Fruit fly (Drosophila melanogaster) whole organism, wandering third instar larva: ENCODE measurements around the gene CG43182.

ENCODE experiments used
- Abd-B ChIP-seq: fragments of >200 bp; optimal IDR thresholded peaks from 2 replicates; lab custom pipeline; 2017; ENCODE audit warnings: missing biosample characterization, missing genetic modification characterization
- CG32264 ChIP-seq: fragments of 200-800 bp; sonication (Bioruptor generic); optimal IDR thresholded peaks from 2 replicates; lab custom pipeline; 2016; ENCODE audit warnings: missing biosample characterization, missing genetic modification characterization
- CG9705 ChIP-seq: fragments of 200-800 bp; sonication (Bioruptor generic); optimal IDR thresholded peaks from 2 replicates; lab custom pipeline; 2018; ENCODE audit warnings: missing biosample characterization, mild to moderate bottlenecking, missing genetic modification characterization
- CrebA ChIP-seq: fragments of 200-800 bp; sonication (Bioruptor generic); optimal IDR thresholded peaks from 2 replicates; lab custom pipeline; 2016; ENCODE audit warnings: missing biosample characterization, mild to moderate bottlenecking, missing genetic modification characterization, borderline replicate concordance
- Dfd ChIP-seq: fragments of >200 bp; optimal IDR thresholded peaks from 2 replicates; lab custom pipeline; 2017; ENCODE audit warnings: missing biosample characterization, missing genetic modification characterization
- Dif ChIP-seq: fragments of 200-275, 200-300 bp; sonication (Bioruptor generic); optimal IDR thresholded peaks from 2 replicates; lab custom pipeline; 2018; ENCODE audit warnings: missing biosample characterization, missing genetic modification characterization; ENCODE audit not compliant: partially characterized antibody
- GATAd ChIP-seq: sonication (Bioruptor generic); optimal IDR thresholded peaks from 2 replicates; lab custom pipeline; 2016; ENCODE audit warnings: missing biosample characterization, missing genetic modification characterization
- HLH106 ChIP-seq: fragments of 200-800 bp; optimal IDR thresholded peaks from 3 replicates; lab custom pipeline; 2019; ENCODE audit warnings: missing biosample characterization, mild to moderate bottlenecking, missing genetic modification characterization, moderate library complexity
- Hr78 ChIP-seq: fragments of >200 bp; optimal IDR thresholded peaks from 2 replicates; lab custom pipeline; 2017; ENCODE audit warnings: missing biosample characterization, missing genetic modification characterization
- Jra ChIP-seq: sonication (Bioruptor generic); optimal IDR thresholded peaks from 2 replicates; lab custom pipeline; 2016; ENCODE audit warnings: missing biosample characterization, missing genetic modification characterization
- Mio ChIP-seq: sonication (Bioruptor generic); optimal IDR thresholded peaks from 2 replicates; lab custom pipeline; 2016; ENCODE audit warnings: missing biosample characterization, missing genetic modification characterization
- Myc ChIP-seq: fragments of >200 bp; optimal IDR thresholded peaks from 2 replicates; lab custom pipeline; 2017
- OdsH ChIP-seq: fragments of 200-800 bp; sonication (Bioruptor generic); optimal IDR thresholded peaks from 2 replicates; lab custom pipeline; 2016; ENCODE audit warnings: missing biosample characterization, mild to moderate bottlenecking, missing genetic modification characterization
- Rel ChIP-seq, 2 experiments: fragments of 200-800 bp; sonication (Bioruptor generic) in 1 of 2; optimal IDR thresholded peaks; 2 replicates in 1 of 2; 3 replicates in 1 of 2; lab custom pipeline; 2016 to 2019; ENCODE audit warnings: mild to moderate bottlenecking in 2 of 2, missing biosample characterization in 2 of 2, missing genetic modification characterization in 2 of 2, moderate library complexity in 1 of 2
- Sp1 ChIP-seq: fragments of 200-800 bp; sonication (Bioruptor generic); optimal IDR thresholded peaks from 3 replicates; lab custom pipeline; 2019; ENCODE audit warnings: missing biosample characterization, mild to moderate bottlenecking, missing genetic modification characterization, moderate library complexity
- Vsx2 ChIP-seq: fragments of 200-300, 225-300 bp; sonication (Bioruptor generic); optimal IDR thresholded peaks from 2 replicates; lab custom pipeline; 2018; ENCODE audit warnings: missing biosample characterization, missing genetic modification characterization; ENCODE audit not compliant: partially characterized antibody
- brk ChIP-seq: fragments of 200-800 bp; sonication (Bioruptor generic); optimal IDR thresholded peaks from 2 replicates; lab custom pipeline; 2016; ENCODE audit warnings: missing biosample characterization, mild to moderate bottlenecking, missing genetic modification characterization
- dl ChIP-seq, 2 experiments: fragments of 175-275, 200-275 bp in 1 of 2; fragments of 200-275 bp in 1 of 2; sonication (Bioruptor generic); optimal IDR thresholded peaks; lab custom pipeline; 2018; ENCODE audit warnings: mild to moderate bottlenecking in 2 of 2, missing biosample characterization in 2 of 2, missing genetic modification characterization in 2 of 2, moderate library complexity in 2 of 2; ENCODE audit not compliant: partially characterized antibody in 2 of 2, insufficient read depth in 1 of 2
- dmrt93B ChIP-seq: fragments of 200-800 bp; sonication (Bioruptor generic); optimal IDR thresholded peaks from 2 replicates; lab custom pipeline; 2018; ENCODE audit warnings: missing biosample characterization, mild to moderate bottlenecking, missing genetic modification characterization
- dsf ChIP-seq: sonication (Bioruptor generic); optimal IDR thresholded peaks from 2 replicates; lab custom pipeline; 2016; ENCODE audit warnings: missing biosample characterization, missing genetic modification characterization, borderline replicate concordance
- ey ChIP-seq: fragments of 200-800 bp; sonication (Bioruptor generic); optimal IDR thresholded peaks from 2 replicates; lab custom pipeline; 2016; ENCODE audit warnings: missing biosample characterization, missing genetic modification characterization
- foxo ChIP-seq, 2 experiments: fragments of 200-800 bp; sonication (Bioruptor generic); optimal IDR thresholded peaks; 2 replicates in 1 of 2; 3 replicates in 1 of 2; lab custom pipeline; 2016 to 2017; ENCODE audit warnings: missing biosample characterization in 2 of 2, missing genetic modification characterization in 2 of 2
- fru ChIP-seq: fragments of 200-800 bp; sonication (Bioruptor generic); optimal IDR thresholded peaks from 3 replicates; lab custom pipeline; 2016; ENCODE audit warnings: missing biosample characterization, mild to moderate bottlenecking, missing genetic modification characterization
- h ChIP-seq: fragments of 200-800 bp; sonication (Bioruptor generic); optimal IDR thresholded peaks from 3 replicates; lab custom pipeline; 2016; ENCODE audit warnings: missing biosample characterization, mild to moderate bottlenecking, missing genetic modification characterization
- jim ChIP-seq: fragments of 175-275, 200-325 bp; sonication (Bioruptor generic); optimal IDR thresholded peaks from 2 replicates; lab custom pipeline; 2016; ENCODE audit warnings: missing biosample characterization, mild to moderate bottlenecking, missing genetic modification characterization
- psq ChIP-seq: fragments of 200-800 bp; sonication (Bioruptor generic); optimal IDR thresholded peaks from 3 replicates; lab custom pipeline; 2017; ENCODE audit warnings: missing biosample characterization, mild to moderate bottlenecking, missing genetic modification characterization, moderate library complexity
- rgr ChIP-seq: fragments of 200-800 bp; sonication (Bioruptor generic); optimal IDR thresholded peaks from 3 replicates; lab custom pipeline; 2016; ENCODE audit warnings: missing biosample characterization, mild to moderate bottlenecking, missing genetic modification characterization
- sage ChIP-seq: fragments of 200-800 bp; sonication (Bioruptor generic); optimal IDR thresholded peaks from 2 replicates; lab custom pipeline; 2016; ENCODE audit warnings: missing biosample characterization, mild to moderate bottlenecking, missing genetic modification characterization
- sv ChIP-seq: fragments of 200-800 bp; sonication (Bioruptor generic); optimal IDR thresholded peaks from 3 replicates; lab custom pipeline; 2016; ENCODE audit warnings: missing biosample characterization, missing genetic modification characterization
- usp ChIP-seq: fragments of >200 bp; optimal IDR thresholded peaks from 2 replicates; lab custom pipeline; 2017; ENCODE audit warnings: missing biosample characterization, missing genetic modification characterization

The CG43182 gene

DNA sequence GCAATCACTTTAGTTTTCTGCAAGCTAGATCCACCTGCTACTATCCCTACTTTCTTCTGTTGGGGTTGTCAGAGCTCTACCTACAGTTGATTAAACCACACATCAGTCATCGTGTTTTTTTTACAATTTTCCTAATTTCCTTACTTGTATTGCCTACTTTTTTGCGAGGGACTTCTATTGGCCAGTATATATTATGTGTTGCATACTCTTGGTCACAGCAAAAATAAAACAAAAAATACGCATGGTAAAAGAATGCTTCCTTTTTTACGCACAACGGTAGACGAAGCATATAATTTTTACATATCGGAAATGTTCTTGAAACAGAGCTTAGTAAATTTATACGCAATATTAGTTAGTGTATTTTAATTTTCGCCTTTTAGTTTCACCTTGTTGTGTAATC, 8.6 kb downstream of the CG43182 start:
- TF ChIP-seq CrebA (GFP tag; lab: Kevin White, UChicago), result no peak
- TF ChIP-seq usp, result no peak
- TF ChIP-seq HLH106 (tag; lab: Kevin White, UChicago), result no peak
- peak; percentile 75 for TF ChIP-seq Myc (lab: Kevin White, UChicago)
- no peak for TF ChIP-seq rgr (GFP tag; lab: Kevin White, UChicago)
- peak; percentile 52 for TF ChIP-seq jim (GFP tag; lab: Kevin White, UChicago)
- no peak for TF ChIP-seq Hr78
- TF ChIP-seq Sp1 (GFP tag; lab: Kevin White, UChicago), result peak; percentile 48
- TF ChIP-seq OdsH (GFP tag; lab: Kevin White, UChicago), result no peak
- peak; percentile 36 for TF ChIP-seq Vsx2 (GFP tag; lab: Kevin White, UChicago)

DNA sequence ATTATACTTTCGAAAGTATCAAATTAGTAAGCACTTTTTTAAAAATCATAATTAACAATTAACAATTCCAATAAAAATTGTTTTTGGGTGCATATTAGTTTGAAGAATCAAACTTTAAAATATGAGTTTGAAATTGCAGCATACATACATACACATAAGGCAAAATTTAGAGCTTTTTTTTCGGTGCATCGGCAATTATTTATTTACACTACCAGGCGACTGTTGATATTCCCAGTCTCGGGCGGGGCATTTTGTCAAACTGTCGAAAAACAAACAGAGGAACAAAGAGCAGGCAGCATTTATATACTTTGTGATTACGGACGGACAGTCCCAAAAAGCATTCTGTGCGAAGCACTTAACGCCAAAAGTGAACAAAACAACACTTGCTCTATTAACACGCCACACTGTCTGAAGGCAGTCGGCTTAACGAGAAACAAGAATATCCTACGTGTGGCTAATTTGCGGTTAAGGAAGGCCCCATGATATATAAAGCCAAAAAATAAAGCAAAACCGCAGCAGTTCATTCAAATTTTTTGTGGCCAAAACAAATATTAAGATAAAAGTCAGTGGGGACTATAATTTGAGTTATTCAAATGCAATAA, 9.3 kb downstream of the CG43182 start:
- TF ChIP-seq jim (GFP tag; lab: Kevin White, UChicago), result no peak
- TF ChIP-seq rgr (GFP tag; lab: Kevin White, UChicago), result peak; percentile 7
- TF ChIP-seq h (GFP tag; lab: Kevin White, UChicago), result peak; percentile 11

DNA sequence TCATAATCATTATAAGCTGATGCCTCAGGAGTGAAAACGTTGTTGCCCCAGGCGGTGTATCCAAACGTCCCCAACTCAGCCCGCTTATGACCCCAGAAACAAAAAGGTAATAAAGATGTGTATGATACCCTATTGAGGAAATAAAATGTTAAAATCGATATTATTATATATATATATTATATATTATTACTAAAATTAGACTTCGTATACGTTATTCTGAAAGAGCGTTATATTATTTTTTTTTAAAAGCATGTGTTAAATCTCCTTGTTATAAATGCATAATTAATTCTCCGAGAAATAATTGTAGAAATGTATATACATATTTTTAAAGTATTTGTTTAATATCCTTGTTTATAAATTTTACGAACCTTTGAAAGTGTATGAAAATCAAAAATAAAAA, 11.1 kb downstream of the CG43182 start:
- TF ChIP-seq brk (GFP tag; lab: Kevin White, UChicago), result no peak
- TF ChIP-seq Sp1 (GFP tag; lab: Kevin White, UChicago), result peak; percentile 47
- TF ChIP-seq HLH106 (tag; lab: Kevin White, UChicago), result peak; percentile 29
- no peak for TF ChIP-seq rgr (GFP tag; lab: Kevin White, UChicago)

DNA sequence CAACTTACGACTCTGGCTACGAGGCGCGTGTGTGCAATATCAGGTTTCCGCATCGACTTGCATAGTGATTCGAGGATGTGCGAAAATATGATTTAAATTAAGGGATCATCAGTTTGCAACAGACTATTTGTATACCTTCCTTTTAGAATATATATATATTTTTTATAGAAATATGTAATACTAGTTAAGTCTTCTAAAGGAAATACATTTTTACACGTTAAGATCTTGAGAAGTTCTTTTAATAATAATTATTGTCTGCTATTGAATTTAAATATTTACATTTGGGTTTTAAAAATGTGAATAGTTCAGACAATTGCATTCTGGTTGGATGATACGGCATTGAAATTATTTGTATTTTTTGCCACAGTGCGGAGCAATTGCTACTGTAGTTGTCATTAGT, 14.0 kb downstream of the CG43182 start:
- TF ChIP-seq foxo (GFP tag; optimal IDR thresholded peaks at IDR 0.05; lab: Kevin White, UChicago) (peak in 1 of 2 experiments; percentile 17), Abd-B (GFP tag; lab: Kevin White, UChicago) (no peak), h (GFP tag; lab: Kevin White, UChicago) (no peak), Jra (GFP tag; lab: Kevin White, UChicago) (no peak), HLH106 (tag; lab: Kevin White, UChicago) (peak; percentile 20), dsf (GFP tag; lab: Kevin White, UChicago) (no peak), Mio (GFP tag; lab: Kevin White, UChicago) (no peak), Myc (lab: Kevin White, UChicago) (no peak), CrebA (GFP tag; lab: Kevin White, UChicago) (no peak), dmrt93B (GFP tag; lab: Kevin White, UChicago) (no peak), CG9705 (GFP tag; lab: Kevin White, UChicago) (no peak), OdsH (GFP tag; lab: Kevin White, UChicago) (no peak), fru (GFP tag; lab: Kevin White, UChicago) (peak; percentile 36), GATAd (GFP tag; lab: Kevin White, UChicago) (no peak), psq (GFP tag; lab: Kevin White, UChicago) (peak; percentile 5), CG32264 (GFP tag; lab: Kevin White, UChicago) (no peak), Sp1 (GFP tag; lab: Kevin White, UChicago) (peak; percentile 33), sv (GFP tag; lab: Kevin White, UChicago) (no peak), dl (GFP tag; optimal IDR thresholded peaks at IDR 0.05; lab: Kevin White, UChicago; ENCODE audit: insufficient read depth in 1 of 2, partially characterized antibody in 2 of 2) (no peak), ey (GFP tag; lab: Kevin White, UChicago) (no peak), jim (GFP tag; lab: Kevin White, UChicago) (no peak), sage (GFP tag; lab: Kevin White, UChicago) (no peak)

DNA sequence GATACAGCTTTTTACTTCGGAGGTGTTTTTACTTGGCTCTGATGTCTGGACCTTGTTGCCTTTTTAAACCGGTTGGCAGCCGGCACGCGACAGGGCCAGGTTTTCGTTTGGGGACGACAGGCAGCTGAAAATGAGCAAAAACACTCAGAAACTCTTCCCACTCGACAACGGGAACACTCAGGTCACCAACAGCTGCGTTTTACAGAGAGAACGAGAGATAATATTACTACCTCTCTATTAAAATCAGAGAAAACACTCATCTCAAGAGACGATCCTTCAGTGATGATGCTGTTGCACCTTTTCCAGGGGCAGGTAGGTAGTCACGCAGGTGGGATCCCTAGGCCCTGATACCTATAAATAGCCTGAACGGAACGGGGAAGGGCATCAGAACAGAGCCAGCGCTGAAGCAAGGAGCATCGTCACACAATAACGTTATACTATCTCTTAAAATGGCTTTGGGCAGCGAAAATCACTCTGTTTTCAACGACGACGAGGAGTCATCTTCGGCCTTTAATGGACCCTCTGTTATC, 16.8 kb downstream of the CG43182 start, which contains the start of gene ac:
Gene ac (plus strand): TSS at position 387 of the 530 bp plus-strand sequence.
- TF ChIP-seq Dif (GFP tag; lab: Kevin White, UChicago) (peak; percentile 26), Dfd (no peak), CG9705 (GFP tag; lab: Kevin White, UChicago) (no peak), Rel (GFP tag; optimal IDR thresholded peaks at IDR 0.05; lab: Kevin White, UChicago) (peak; percentile 7), Rel (tag; optimal IDR thresholded peaks at IDR 0.05; lab: Kevin White, UChicago) (no peak), Hr78 (no peak), fru (GFP tag; lab: Kevin White, UChicago) (peak; percentile 42), h (GFP tag; lab: Kevin White, UChicago) (no peak)
